Worm (Caenorhabditis elegans) whole organism, midembryonic: Measurements from ENCODE around the gene aly-1.

Experiments used
- T22C8.4 ChIP-seq: fragments of 200-800 bp; sonication (Bioruptor generic); IDR thresholded peaks from 2 replicates; pipeline ENCODE4 v1.3.6; 2022; ENCODE audit warnings: missing genetic modification characterization, missing compliant biosample characterization
- cog-1 ChIP-seq: sonication (generic microtip); optimal IDR thresholded peaks from 2 replicates; lab custom pipeline; 2016; ENCODE audit warnings: missing genetic modification characterization, missing compliant biosample characterization
- flt-1 ChIP-seq: fragments of 200-800 bp; sonication (Bioruptor generic); IDR thresholded peaks from 2 replicates; pipeline ENCODE4 v1.3.6; 2022; ENCODE audit warnings: missing genetic modification characterization, missing compliant biosample characterization
- klf-2 ChIP-seq: fragments of 200-800 bp; sonication (Bioruptor generic); conservative IDR thresholded peaks from 2 replicates; pipeline ENCODE4 v1.3.6; 2022; ENCODE audit warnings: missing genetic modification reagents, missing genetic modification characterization, missing compliant biosample characterization
- med-1 ChIP-seq: sonication (generic microtip); optimal IDR thresholded peaks from 2 replicates; lab custom pipeline; 2017; ENCODE audit warnings: missing genetic modification characterization, mild to moderate bottlenecking, missing compliant biosample characterization, antibody characterized with exemption, missing genetic modification reagents; ENCODE audit not compliant: insufficient read depth
- ref-1 ChIP-seq: fragments of 200-800 bp; sonication (Bioruptor generic); conservative IDR thresholded peaks from 2 replicates; pipeline ENCODE4 v1.3.6; 2022; ENCODE audit warnings: missing genetic modification reagents, missing genetic modification characterization, missing compliant biosample characterization
- tab-1 ChIP-seq: fragments of 200-800 bp; sonication (Bioruptor generic); IDR thresholded peaks from 2 replicates; pipeline ENCODE4 v1.3.6; 2022; ENCODE audit warnings: missing genetic modification characterization, missing compliant biosample characterization
- ztf-23 ChIP-seq: fragments of 200-800 bp; sonication (Bioruptor generic); IDR thresholded peaks from 2 replicates; pipeline ENCODE4 v1.3.6; 2022; ENCODE audit warnings: missing genetic modification reagents, missing genetic modification characterization, missing compliant biosample characterization
- ztf-29 ChIP-seq: fragments of 200-800 bp; sonication (Bioruptor generic); IDR thresholded peaks from 2 replicates; pipeline ENCODE4 v1.3.6; 2022; ENCODE audit warnings: missing genetic modification reagents, missing genetic modification characterization, missing compliant biosample characterization

The aly-1 gene

ce11 chrIV:9088294-9088693, 20.4 kb upstream of the aly-1 start, which contains the start of gene msa-1:
msa-1 (plus strand) TSS chrIV:9088594.
- TF ChIP-seq cog-1 (tag; lab: Kevin White, UChicago) (no peak), ref-1 (GFP tag; lab: Robert Waterston, UW) (no peak), med-1 (GFP tag; lab: Kevin White, UChicago) (no peak), ztf-23 (no peak), flt-1 (no peak), ztf-29 (no peak), klf-2 (GFP tag; lab: Robert Waterston, UW) (no peak)

DNA sequence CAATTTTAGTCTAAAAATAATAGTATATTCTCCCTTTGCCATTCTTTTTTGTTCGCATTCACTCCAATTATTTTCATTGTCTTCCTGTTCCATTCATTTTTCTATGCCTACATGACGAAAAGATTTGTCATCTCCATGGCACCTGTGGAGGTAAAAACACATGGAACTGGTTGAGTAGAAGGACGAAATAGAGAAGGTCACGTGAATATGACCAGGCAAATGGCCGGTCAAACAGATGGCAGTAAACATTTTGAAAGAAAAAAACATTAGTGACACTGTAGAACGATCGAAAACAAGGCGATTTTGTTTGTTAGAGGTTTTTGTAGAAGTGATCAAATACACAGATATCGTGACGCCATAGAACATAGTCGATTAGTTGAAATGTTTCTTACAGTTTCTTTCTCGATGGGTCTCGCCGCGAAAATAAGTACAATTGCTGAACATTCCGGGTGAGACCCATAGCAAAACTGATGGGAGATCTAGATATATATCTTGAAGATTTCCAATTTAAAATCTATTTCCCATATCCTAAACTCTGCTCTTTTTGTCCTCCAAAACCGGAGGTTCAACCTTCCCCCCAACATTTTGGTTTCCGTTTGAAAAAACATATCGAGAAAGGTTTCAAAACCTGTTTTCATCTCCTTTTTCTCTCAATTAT, 18.1 kb upstream of the aly-1 start:
- TF ChIP-seq ref-1 (GFP tag; lab: Robert Waterston, UW), result no peak
- TF ChIP-seq tab-1 (GFP tag; lab: Robert Waterston, UW), result no peak
- no peak for TF ChIP-seq T22C8.4 (GFP tag; lab: Robert Waterston, UW)
- TF ChIP-seq ztf-29, result no peak
- no peak for TF ChIP-seq cog-1 (tag; lab: Kevin White, UChicago)
- no peak for TF ChIP-seq flt-1
- TF ChIP-seq med-1 (GFP tag; lab: Kevin White, UChicago), result no peak
- no peak for TF ChIP-seq ztf-23
- TF ChIP-seq klf-2 (GFP tag; lab: Robert Waterston, UW), result no peak

DNA sequence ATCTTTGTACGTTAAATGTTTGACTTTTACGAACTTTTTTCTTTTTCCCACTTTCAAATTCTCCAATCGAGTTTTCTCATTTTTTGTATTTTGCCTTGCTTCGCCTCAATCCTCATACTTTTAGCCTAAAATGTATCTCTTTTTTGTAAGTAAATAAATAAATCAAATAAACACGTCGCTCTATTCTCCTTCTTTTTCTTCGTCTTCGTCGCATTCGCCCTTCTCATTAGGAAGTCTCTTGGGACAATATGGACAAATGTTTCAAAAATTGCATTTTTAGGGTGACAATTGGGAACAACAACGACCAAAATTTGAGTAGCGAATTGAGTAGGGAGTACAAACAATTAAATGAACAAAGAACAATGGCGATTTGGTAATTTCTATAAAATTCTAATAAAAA, 16.7 kb upstream of the aly-1 start:
- TF ChIP-seq klf-2 (GFP tag; lab: Robert Waterston, UW) (no peak), ztf-23 (no peak), cog-1 (tag; lab: Kevin White, UChicago) (no peak), ztf-29 (no peak), ref-1 (GFP tag; lab: Robert Waterston, UW) (no peak), med-1 (GFP tag; lab: Kevin White, UChicago) (no peak), T22C8.4 (GFP tag; lab: Robert Waterston, UW) (no peak), tab-1 (GFP tag; lab: Robert Waterston, UW) (no peak), flt-1 (no peak)

ce11 chrIV:9093932-9094331, 14.8 kb upstream of the aly-1 start, which contains the start of gene lpl-1:
lpl-1 (minus strand) TSS chrIV:9094032.
- no peak for TF ChIP-seq cog-1 (tag; lab: Kevin White, UChicago)
- no peak for TF ChIP-seq tab-1 (GFP tag; lab: Robert Waterston, UW)
- no peak for TF ChIP-seq med-1 (GFP tag; lab: Kevin White, UChicago)
- TF ChIP-seq T22C8.4 (GFP tag; lab: Robert Waterston, UW), result no peak
- TF ChIP-seq flt-1, result no peak
- no peak for TF ChIP-seq ref-1 (GFP tag; lab: Robert Waterston, UW)
- TF ChIP-seq klf-2 (GFP tag; lab: Robert Waterston, UW), result no peak
- TF ChIP-seq ztf-23, result no peak
- TF ChIP-seq ztf-29, result no peak

DNA sequence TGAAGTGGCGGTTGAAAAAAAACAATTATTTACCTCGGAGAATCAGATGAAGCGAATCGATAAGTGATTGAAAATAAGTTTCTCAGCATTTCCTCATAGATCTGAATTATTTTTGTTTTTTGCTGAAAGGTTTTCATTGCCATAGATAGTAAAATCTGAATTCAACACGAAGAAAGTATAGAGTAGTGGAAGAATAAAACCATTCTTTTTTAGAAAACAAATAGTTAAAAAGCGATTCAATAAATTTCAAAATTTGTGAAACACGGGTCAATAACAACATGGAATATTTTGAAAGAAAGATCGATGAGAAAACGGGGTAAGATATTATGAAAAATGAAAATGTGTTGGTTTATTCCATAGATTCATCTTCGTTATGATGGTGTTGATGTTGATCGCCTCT, 14.4 kb upstream of the aly-1 start, which contains the start of gene mrpl-42:
TSS of gene mrpl-42 (minus strand) at position 101 of the 400 bp plus-strand sequence.
- TF ChIP-seq ztf-29, result no peak
- TF ChIP-seq klf-2 (GFP tag; lab: Robert Waterston, UW), result no peak
- TF ChIP-seq T22C8.4 (GFP tag; lab: Robert Waterston, UW), result no peak
- no peak for TF ChIP-seq flt-1
- no peak for TF ChIP-seq cog-1 (tag; lab: Kevin White, UChicago)
- no peak for TF ChIP-seq tab-1 (GFP tag; lab: Robert Waterston, UW)
- TF ChIP-seq ztf-23, result no peak
- no peak for TF ChIP-seq med-1 (GFP tag; lab: Kevin White, UChicago)
- no peak for TF ChIP-seq ref-1 (GFP tag; lab: Robert Waterston, UW)

ce11 chrIV:9095553-9095952, 13.2 kb upstream of the aly-1 start, which contains the start of gene icln-1:
icln-1 (minus strand) TSS chrIV:9095653.
- no peak for TF ChIP-seq ztf-23
- TF ChIP-seq flt-1, result no peak
- no peak for TF ChIP-seq T22C8.4 (GFP tag; lab: Robert Waterston, UW)

ce11 chrIV:9096160-9096879, 12.4 kb upstream of the aly-1 start, which contains the start of the genes znf-706 and cpna-3:
znf-706 (minus strand) TSS chrIV:9096231.
cpna-3 (plus strand) TSS chrIV:9096842.
- TF ChIP-seq tab-1 (GFP tag; lab: Robert Waterston, UW), result no peak
- TF ChIP-seq ztf-29, result no peak
- no peak for TF ChIP-seq ztf-23
- TF ChIP-seq cog-1 (tag; lab: Kevin White, UChicago), result no peak
- no peak for TF ChIP-seq T22C8.4 (GFP tag; lab: Robert Waterston, UW)
- no peak for TF ChIP-seq med-1 (GFP tag; lab: Kevin White, UChicago)

- no peak for TF ChIP-seq ztf-29
- TF ChIP-seq klf-2 (GFP tag; lab: Robert Waterston, UW), result no peak
- TF ChIP-seq tab-1 (GFP tag; lab: Robert Waterston, UW), result no peak
- TF ChIP-seq ztf-23, result no peak
- no peak for TF ChIP-seq med-1 (GFP tag; lab: Kevin White, UChicago)
- no peak for TF ChIP-seq ref-1 (GFP tag; lab: Robert Waterston, UW)
- no peak for TF ChIP-seq flt-1
- TF ChIP-seq T22C8.4 (GFP tag; lab: Robert Waterston, UW), result no peak
- TF ChIP-seq cog-1 (tag; lab: Kevin White, UChicago), result no peak
Observed at ce11 chrIV:9098942-9099341, 9.8 kb upstream of the aly-1 start, which contains the start of gene gldi-10. gldi-10 (plus strand) TSS chrIV:9099242.

DNA sequence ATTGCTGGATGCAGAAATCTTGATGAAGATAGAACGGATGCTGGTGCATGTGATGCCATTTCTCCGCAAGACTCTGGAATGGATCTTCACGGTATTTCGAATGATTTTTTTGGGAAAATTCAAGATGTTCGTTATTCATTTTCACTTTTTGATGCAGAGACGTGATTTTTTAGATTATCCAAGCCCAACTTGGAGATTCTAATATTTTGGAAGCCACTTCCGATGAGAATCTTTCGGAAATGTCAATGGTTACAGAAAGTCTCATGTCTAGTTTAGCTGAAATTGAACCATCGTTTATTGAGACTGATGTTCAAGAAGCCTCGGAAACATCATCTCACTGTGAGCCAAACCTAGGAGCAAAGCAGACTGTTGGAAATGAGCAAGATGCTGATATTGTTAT, 7.9 kb upstream of the aly-1 start:
- TF ChIP-seq flt-1 (no peak), cog-1 (tag; lab: Kevin White, UChicago) (no peak), ztf-29 (no peak), ztf-23 (no peak), ref-1 (GFP tag; lab: Robert Waterston, UW) (no peak), tab-1 (GFP tag; lab: Robert Waterston, UW) (no peak), med-1 (GFP tag; lab: Kevin White, UChicago) (no peak), T22C8.4 (GFP tag; lab: Robert Waterston, UW) (no peak), klf-2 (GFP tag; lab: Robert Waterston, UW) (no peak)
